Fruit fly (Drosophila melanogaster) whole organism, embryonic: ENCODE data around the gene dysc.
A peak's percentile ranks its signal among the peaks of the same experiment; 100 is the strongest.

Experiments
- Asciz ChIP-seq: fragments of 200-800 bp; sonication (Bioruptor generic); optimal IDR thresholded peaks from 2 replicates; lab custom pipeline; 2017; ENCODE audit warnings: missing biosample characterization, mild to moderate bottlenecking, missing genetic modification characterization, missing genetic modification reagents
- BEAF-32 ChIP-seq: fragments of 200-800 bp; sonication (Bioruptor generic); optimal IDR thresholded peaks from 3 replicates; lab custom pipeline; 2017; ENCODE audit warnings: missing biosample characterization, missing genetic modification characterization, mild to moderate bottlenecking, moderate library complexity, missing genetic modification reagents
- CG10147 ChIP-seq: fragments of 200-800 bp; sonication (Bioruptor generic); optimal IDR thresholded peaks from 2 replicates; lab custom pipeline; 2019; ENCODE audit warnings: missing biosample characterization, mild to moderate bottlenecking, missing genetic modification characterization, moderate library complexity
- CG11085 ChIP-seq: fragments of 200-800 bp; sonication (Bioruptor generic); IDR thresholded peaks from 2 replicates; pipeline ENCODE4 v1.3.6; 2022; ENCODE audit warnings: missing biosample characterization, missing genetic modification characterization
- CG11093 ChIP-seq: fragments of 200-800 bp; sonication (Bioruptor generic); IDR thresholded peaks from 3 replicates; pipeline ENCODE4 v1.3.6; 2022; ENCODE audit warnings: missing biosample characterization, missing genetic modification characterization
- CG11695 ChIP-seq: fragments of 200-800 bp; sonication (Bioruptor generic); IDR thresholded peaks from 3 replicates; pipeline ENCODE4 v1.3.6; 2022; ENCODE audit warnings: missing biosample characterization, missing genetic modification characterization
- CG14014 ChIP-seq: fragments of 200-800 bp; sonication (Bioruptor generic); IDR thresholded peaks from 2 replicates; pipeline ENCODE4 v1.3.6; 2022; ENCODE audit warnings: missing biosample characterization, missing genetic modification characterization
- CG15073 ChIP-seq: fragments of 200-800 bp; sonication (Bioruptor generic); optimal IDR thresholded peaks from 2 replicates; lab custom pipeline; 2016; ENCODE audit warnings: missing biosample characterization, missing genetic modification characterization
- CG15269 ChIP-seq: fragments of 200-800 bp; sonication (Bioruptor generic); optimal IDR thresholded peaks from 2 replicates; lab custom pipeline; 2018; ENCODE audit warnings: missing biosample characterization, mild to moderate bottlenecking, missing genetic modification characterization, moderate library complexity
- CG15479 ChIP-seq: fragments of 200-800 bp; sonication (Bioruptor generic); optimal IDR thresholded peaks from 3 replicates; lab custom pipeline; 2019; ENCODE audit warnings: missing biosample characterization, mild to moderate bottlenecking, missing genetic modification characterization, moderate library complexity
- CG15601 ChIP-seq: fragments of 200-800 bp; sonication (Bioruptor generic); optimal IDR thresholded peaks from 3 replicates; lab custom pipeline; 2019; ENCODE audit warnings: missing biosample characterization, mild to moderate bottlenecking, missing genetic modification characterization, moderate library complexity
- CG1603 ChIP-seq: fragments of 200-800 bp; sonication (Bioruptor generic); optimal IDR thresholded peaks from 2 replicates; lab custom pipeline; 2019; ENCODE audit warnings: missing biosample characterization, mild to moderate bottlenecking, missing genetic modification characterization, moderate library complexity
- CG3065 ChIP-seq: fragments of 200-800 bp; sonication (Bioruptor generic); optimal IDR thresholded peaks from 2 replicates; lab custom pipeline; 2016; ENCODE audit warnings: missing biosample characterization, missing genetic modification characterization
- CG31388 ChIP-seq: fragments of 200-800 bp; sonication (Bioruptor generic); optimal IDR thresholded peaks from 2 replicates; lab custom pipeline; 2016; ENCODE audit warnings: missing biosample characterization, missing genetic modification characterization
- CG3838 ChIP-seq: fragments of 200-800 bp; sonication (Bioruptor generic); optimal IDR thresholded peaks from 3 replicates; lab custom pipeline; 2016; ENCODE audit warnings: missing biosample characterization, missing genetic modification characterization
- CG4328 ChIP-seq: fragments of 200-800 bp; sonication (Bioruptor generic); optimal IDR thresholded peaks from 3 replicates; lab custom pipeline; 2017; ENCODE audit warnings: missing biosample characterization, missing genetic modification reagents, missing genetic modification characterization
- CG6813 ChIP-seq: fragments of 200-800 bp; sonication (Bioruptor generic); optimal IDR thresholded peaks from 2 replicates; lab custom pipeline; 2017; ENCODE audit warnings: missing biosample characterization, missing genetic modification characterization, mild to moderate bottlenecking, moderate library complexity, missing genetic modification reagents
- CG8765 ChIP-seq: fragments of 200-800 bp; sonication (Bioruptor generic); IDR thresholded peaks from 2 replicates; pipeline ENCODE4 v1.3.6; 2022; ENCODE audit warnings: missing biosample characterization, missing genetic modification characterization
- CoRest ChIP-seq: fragments of 200-800 bp; sonication (Bioruptor generic); optimal IDR thresholded peaks from 3 replicates; lab custom pipeline; 2018; ENCODE audit warnings: missing biosample characterization, mild to moderate bottlenecking, missing genetic modification characterization, moderate library complexity
- D ChIP-seq, 2 experiments: fragments of 200-800 bp in 1 of 2; fragments of >200 bp in 1 of 2; sonication (Bioruptor generic) in 1 of 2; optimal IDR thresholded peaks; 2 replicates in 1 of 2; 3 replicates in 1 of 2; lab custom pipeline; 2017; ENCODE audit warnings: mild to moderate bottlenecking in 1 of 2, missing biosample characterization in 1 of 2, missing genetic modification characterization in 1 of 2, missing genetic modification reagents in 1 of 2
- Dip3 ChIP-seq: fragments of 200-800 bp; sonication (Bioruptor generic); optimal IDR thresholded peaks from 3 replicates; lab custom pipeline; 2016; ENCODE audit warnings: missing biosample characterization, missing genetic modification characterization
- Dref ChIP-seq: fragments of 200-800 bp; sonication (Bioruptor generic); IDR thresholded peaks from 2 replicates; pipeline ENCODE4 v1.3.6; 2022; ENCODE audit warnings: missing biosample characterization, missing genetic modification characterization
- Ets65A ChIP-seq: fragments of 200-800 bp; sonication (Bioruptor generic); peaks from one replicate; lab custom pipeline; 2016; ENCODE audit warnings: missing biosample characterization, missing genetic modification characterization
- HHEX ChIP-seq: fragments of 200-800 bp; sonication (Bioruptor generic); optimal IDR thresholded peaks from 3 replicates; lab custom pipeline; 2017; ENCODE audit warnings: missing biosample characterization, mild to moderate bottlenecking, missing genetic modification characterization, missing genetic modification reagents
- HLH54F ChIP-seq: fragments of 200-800 bp; sonication (Bioruptor generic); optimal IDR thresholded peaks from 3 replicates; lab custom pipeline; 2016; ENCODE audit warnings: missing biosample characterization, missing genetic modification characterization
- Mrtf ChIP-seq: fragments of 200-800 bp; sonication (Bioruptor generic); IDR thresholded peaks from 3 replicates; pipeline ENCODE4 v1.3.6; 2022; ENCODE audit warnings: missing biosample characterization, missing genetic modification characterization
- Neu2 ChIP-seq: fragments of 200-800 bp; sonication (Bioruptor generic); optimal IDR thresholded peaks from 3 replicates; lab custom pipeline; 2016; ENCODE audit warnings: missing biosample characterization, missing genetic modification characterization, borderline replicate concordance
- Sry-δ ChIP-seq: fragments of 200-800 bp; sonication (Bioruptor generic); optimal IDR thresholded peaks from 2 replicates; lab custom pipeline; 2016; ENCODE audit warnings: missing biosample characterization, missing genetic modification characterization
- Taf1 ChIP-seq: fragments of 200-800 bp; sonication (Bioruptor generic); IDR thresholded peaks from 2 replicates; pipeline ENCODE4 v1.3.6; 2022; ENCODE audit warnings: missing biosample characterization, missing genetic modification characterization
- cad ChIP-seq: fragments of >200 bp; optimal IDR thresholded peaks from 2 replicates; lab custom pipeline; 2017; ENCODE audit warnings: missing biosample characterization, missing genetic modification characterization
- crp ChIP-seq, 2 experiments: fragments of 200-800 bp; sonication (Bioruptor generic); optimal IDR thresholded peaks; 2 replicates in 1 of 2; 3 replicates in 1 of 2; lab custom pipeline; 2017; ENCODE audit warnings: missing biosample characterization in 2 of 2, missing genetic modification characterization in 2 of 2, mild to moderate bottlenecking in 1 of 2, moderate library complexity in 1 of 2
- dmrt99B ChIP-seq: fragments of 200-800 bp; sonication (Bioruptor generic); optimal IDR thresholded peaks from 2 replicates; lab custom pipeline; 2018; ENCODE audit warnings: missing biosample characterization, mild to moderate bottlenecking, missing genetic modification characterization, moderate library complexity
- exex ChIP-seq: fragments of 200-800 bp; sonication (Bioruptor generic); optimal IDR thresholded peaks from 4 replicates; lab custom pipeline; 2018; ENCODE audit warnings: missing biosample characterization, mild to moderate bottlenecking, missing genetic modification characterization, moderate library complexity
- gem ChIP-seq: fragments of 200-800 bp; sonication (Bioruptor generic); optimal IDR thresholded peaks from 2 replicates; lab custom pipeline; 2019; ENCODE audit warnings: missing biosample characterization, mild to moderate bottlenecking, missing genetic modification characterization, moderate library complexity
- grau ChIP-seq: fragments of 200-800 bp; optimal IDR thresholded peaks from 3 replicates; lab custom pipeline; 2019; ENCODE audit warnings: missing biosample characterization, mild to moderate bottlenecking, missing genetic modification characterization, moderate library complexity
- hth ChIP-seq: fragments of >200 bp; optimal IDR thresholded peaks from 2 replicates; lab custom pipeline; 2017; ENCODE audit warnings: inconsistent platforms
- ind ChIP-seq: fragments of 200-800 bp; sonication (Bioruptor generic); optimal IDR thresholded peaks from 3 replicates; lab custom pipeline; 2016; ENCODE audit warnings: missing biosample characterization, missing genetic modification characterization
- lola ChIP-seq, 3 experiments: fragments of >200 bp in 2 of 3; fragments of 200-800 bp in 1 of 3; sonication (Bioruptor generic) in 1 of 3; optimal IDR thresholded peaks; 2 replicates each; lab custom pipeline; 2017 to 2019; ENCODE audit warnings: missing biosample characterization in 3 of 3, missing genetic modification characterization in 3 of 3, mild to moderate bottlenecking in 1 of 3, moderate library complexity in 1 of 3
- mam ChIP-seq: fragments of 200-800 bp; sonication (Bioruptor generic); optimal IDR thresholded peaks from 3 replicates; lab custom pipeline; 2016; ENCODE audit warnings: missing biosample characterization, missing genetic modification characterization
- onecut ChIP-seq: fragments of 200-800 bp; sonication (Bioruptor generic); IDR thresholded peaks from 2 replicates; pipeline ENCODE4 v1.3.6; 2022; ENCODE audit warnings: missing biosample characterization, missing genetic modification characterization
- pzg ChIP-seq: fragments of 200-800 bp; sonication (Bioruptor generic); optimal IDR thresholded peaks from 3 replicates; lab custom pipeline; 2018; ENCODE audit warnings: missing biosample characterization, mild to moderate bottlenecking, missing genetic modification characterization, moderate library complexity
- rib ChIP-seq: fragments of 200-800 bp; sonication (Bioruptor generic); IDR thresholded peaks from 2 replicates; pipeline ENCODE4 v1.3.6; 2022; ENCODE audit warnings: missing biosample characterization, missing genetic modification characterization
- sd ChIP-seq: fragments of 200-800 bp; sonication (Bioruptor generic); optimal IDR thresholded peaks from 3 replicates; lab custom pipeline; 2018; ENCODE audit warnings: missing biosample characterization, mild to moderate bottlenecking, missing genetic modification characterization, moderate library complexity
- shn ChIP-seq: fragments of 200-800 bp; sonication (Bioruptor generic); optimal IDR thresholded peaks from 3 replicates; lab custom pipeline; 2016; ENCODE audit warnings: missing biosample characterization, missing genetic modification characterization
- slbo ChIP-seq: fragments of 200-800 bp; sonication (Bioruptor generic); IDR thresholded peaks from 2 replicates; pipeline ENCODE4 v1.3.6; 2022; ENCODE audit warnings: missing biosample characterization, missing genetic modification characterization
- tx ChIP-seq: fragments of 200-800 bp; sonication (Bioruptor generic); optimal IDR thresholded peaks from 2 replicates; lab custom pipeline; 2016; ENCODE audit warnings: missing biosample characterization, missing genetic modification characterization
- vfl ChIP-seq: fragments of 200-800 bp; sonication (Bioruptor generic); optimal IDR thresholded peaks from 2 replicates; lab custom pipeline; 2016; ENCODE audit warnings: missing biosample characterization, missing genetic modification characterization
- wor ChIP-seq: fragments of 200-800 bp; sonication (Bioruptor generic); IDR thresholded peaks from 2 replicates; pipeline ENCODE4 v1.3.6; 2022; ENCODE audit warnings: missing biosample characterization, missing genetic modification characterization

The dysc gene

DNA sequence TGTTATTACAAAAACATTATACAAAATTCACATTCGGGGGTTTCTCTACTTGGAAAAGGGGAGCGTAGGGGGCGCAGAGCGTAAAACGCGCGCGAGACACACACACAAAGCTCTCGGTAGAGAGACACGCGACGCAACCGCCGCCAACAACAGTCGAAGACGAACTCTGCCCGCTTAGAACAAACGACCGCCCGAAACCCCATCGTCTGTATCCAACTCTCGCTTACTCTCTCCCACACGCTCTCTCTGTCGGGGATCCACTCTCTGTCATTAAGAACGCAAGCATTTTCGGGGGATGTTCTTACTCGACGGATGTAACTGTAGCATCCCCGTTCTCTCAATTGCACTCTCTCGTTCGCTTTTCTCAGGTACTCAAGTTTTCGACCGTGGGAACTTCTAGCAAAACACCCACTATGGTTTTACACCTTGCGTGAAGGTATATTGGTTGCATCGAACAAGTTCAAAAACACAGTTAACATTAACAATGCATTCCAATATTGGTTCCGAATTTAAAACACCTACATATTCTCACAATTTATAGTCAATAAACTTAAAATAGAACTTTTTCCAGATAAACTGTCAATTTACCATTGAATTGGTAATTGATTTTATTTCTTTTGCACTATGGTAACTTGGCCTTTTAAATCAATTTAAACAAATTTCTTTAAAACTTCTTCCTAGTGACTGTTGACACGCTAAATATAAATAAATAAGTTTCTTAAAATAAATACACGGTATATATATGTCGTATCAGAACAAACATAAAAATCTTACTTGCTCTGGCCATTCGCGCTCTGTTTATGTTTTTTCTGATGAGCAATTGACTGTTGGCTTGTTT is 17.0 kb upstream of the dysc start (continued):
- TF ChIP-seq tx (GFP tag; lab: Kevin White, UChicago) (peak; percentile 91), D (optimal IDR thresholded peaks at IDR 0.05; lab: Kevin White, UChicago) (no peak), D (GFP tag; optimal IDR thresholded peaks at IDR 0.05; lab: Kevin White, UChicago) (peak; percentile 96), wor (GFP tag; lab: Robert Waterston, UW) (peak; percentile 77), Ets65A (GFP tag; lab: Kevin White, UChicago) (peak; percentile 98), slbo (peak; percentile 91), CoRest (tag; lab: Kevin White, UChicago) (peak; percentile 97), Sry-δ (peak; percentile 39), CG8765 (peak; percentile 41; the same call in 1 of the 2 replicates), CG1603 (peak; percentile 85), CG3838 (GFP tag; lab: Kevin White, UChicago) (peak; percentile 86), Dip3 (peak; percentile 79), CG15269 (peak; percentile 90), exex (tag; lab: Kevin White, UChicago) (peak; percentile 64), onecut (peak; percentile 64), grau (tag; lab: Kevin White, UChicago) (peak; percentile 94), lola (GFP tag; optimal IDR thresholded peaks at IDR 0.05; lab: Kevin White, UChicago) (peak in 1 of 3 experiments; percentile 96), CG14014 (peak; percentile 82), shn (GFP tag; lab: Kevin White, UChicago) (peak; percentile 91), hth (lab: Kevin White, UChicago) (no peak), HLH54F (GFP tag; lab: Kevin White, UChicago) (peak; percentile 89), CG11695 (GFP tag; lab: Robert Waterston, UW) (peak; percentile 82), HHEX (peak; percentile 86), crp (GFP tag; optimal IDR thresholded peaks at IDR 0.05; lab: Kevin White, UChicago) (peak in 1 of 2 experiments; percentile 51), CG11085 (GFP tag; lab: Robert Waterston, UW) (peak; percentile 62), sd (tag; lab: Kevin White, UChicago) (no peak), CG6813 (GFP tag; lab: Kevin White, UChicago) (peak; percentile 78), CG3065 (GFP tag; lab: Kevin White, UChicago) (peak; percentile 66), BEAF-32 (peak; percentile 8), CG15073 (GFP tag; lab: Kevin White, UChicago) (peak; percentile 55), Mrtf (GFP tag; lab: Robert Waterston, UW) (peak; percentile 80), CG31388 (peak; percentile 72), CG4328 (GFP tag; lab: Kevin White, UChicago) (peak; percentile 86), CG11093 (peak; percentile 55; the same call in 1 of the 3 replicates), cad (no peak), CG15479 (GFP tag; lab: Kevin White, UChicago) (peak; percentile 12), Asciz (GFP tag; lab: Kevin White, UChicago) (peak; percentile 88), Neu2 (no peak), rib (GFP tag; lab: Robert Waterston, UW) (no peak), gem (tag; lab: Kevin White, UChicago) (peak; percentile 97), Dref (no peak), mam (GFP tag; lab: Kevin White, UChicago) (peak; percentile 91), dmrt99B (tag; lab: Kevin White, UChicago) (peak; percentile 94), CG15601 (tag; lab: Kevin White, UChicago) (peak; percentile 90), vfl (GFP tag; lab: Kevin White, UChicago) (peak; percentile 79), ind (peak; percentile 92), CG10147 (peak; percentile 95), Taf1 (GFP tag; lab: Robert Waterston, UW) (peak; percentile 55; the same call in 1 of the 2 replicates), pzg (peak; percentile 2)
